Worm (Caenorhabditis elegans): ENCODE measurements around the gene Y39B6A.42.

ce11 chrV:18940341-18940740 lies 29.1 kb downstream of the Y39B6A.42 start, which contains the start of gene Y80D3A.8:
- TF ChIP-seq W03F9.2 (tag; optimal IDR thresholded peaks at IDR 0.05) (no peak), dao-5 (tag; optimal IDR thresholded peaks at IDR 0.05) (no peak), him-1 (tag; optimal IDR thresholded peaks at IDR 0.05) (no peak)
